Worm (Caenorhabditis elegans): ENCODE data around the gene R53.5.

The R53.5 gene

DNA sequence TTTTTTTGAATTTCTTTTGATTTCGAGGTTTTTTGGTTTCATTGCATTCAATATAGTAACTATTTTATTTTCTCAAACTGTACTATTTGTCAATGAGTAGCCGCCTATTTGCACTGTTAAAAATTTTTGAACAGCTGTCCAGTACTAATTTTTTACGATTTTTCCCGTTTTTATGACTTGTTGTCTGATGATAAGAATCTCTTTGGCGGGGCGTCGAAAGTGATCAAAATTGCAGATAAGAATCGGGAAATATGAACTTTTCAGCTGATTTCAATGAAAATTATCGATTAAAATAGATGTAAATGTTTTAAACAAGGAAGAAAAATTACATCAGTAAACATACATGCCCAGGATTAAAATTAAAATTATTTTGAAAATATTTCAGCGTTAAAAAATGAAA is 3.9 kb upstream of the R53.5 start:
- TF ChIP-seq hlh-1 (tag; optimal IDR thresholded peaks at IDR 0.05) = no peak
- no peak for TF ChIP-seq nhr-237 (tag; optimal IDR thresholded peaks at IDR 0.05)
- TF ChIP-seq elt-1 (tag; optimal IDR thresholded peaks at IDR 0.05; ENCODE audit: borderline replicate concordance, insufficient read depth) = peak; percentile 52

DNA sequence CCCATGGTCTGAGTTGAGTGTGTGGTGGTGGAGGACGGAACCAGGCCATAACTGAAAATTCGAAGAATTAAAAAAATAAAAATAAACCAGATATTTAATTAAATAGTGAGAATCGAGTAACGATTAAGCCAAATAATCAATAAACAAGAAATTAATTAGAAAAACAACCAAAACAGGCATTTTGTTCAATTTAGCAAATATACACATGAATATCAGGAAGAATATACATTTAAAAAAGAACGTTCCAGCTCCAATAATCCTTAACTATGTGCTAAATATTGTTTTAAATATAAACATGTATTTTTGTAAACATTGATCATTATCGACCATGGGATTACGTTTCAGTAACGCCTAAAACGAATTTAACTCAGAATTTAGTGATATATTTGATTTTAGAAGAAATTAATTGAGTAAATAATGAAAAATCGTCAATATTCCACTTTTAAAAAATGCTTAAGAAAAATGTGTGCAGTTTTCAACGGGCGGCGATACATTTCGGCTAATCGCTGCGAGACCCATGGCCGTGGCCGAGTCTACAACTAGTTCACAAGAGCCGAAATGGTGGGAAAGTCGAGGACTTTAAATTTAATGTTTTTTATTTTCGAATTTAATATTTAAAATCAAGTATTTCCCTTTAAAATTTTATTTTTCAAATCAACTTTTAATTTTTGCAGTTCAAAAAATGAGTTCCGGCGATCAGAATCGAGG is 2.1 kb downstream of the R53.5 start, which contains the start of the genes R53.4 and psf-1:
TSS of gene R53.4 (minus strand) at position 51 of the 708 bp plus-strand sequence.
TSS of gene psf-1 (plus strand) at position 675 of the 708 bp plus-strand sequence.
- no peak for TF ChIP-seq snpc-4 (tag; optimal IDR thresholded peaks at IDR 0.05)
- TF ChIP-seq nhr-28 (tag; optimal IDR thresholded peaks at IDR 0.05) = no peak
- TF ChIP-seq ceh-43 (GFP tag; optimal IDR thresholded peaks at IDR 0.05) = no peak
- no peak for TF ChIP-seq sptf-1 (tag; optimal IDR thresholded peaks at IDR 0.05)
- TF ChIP-seq lsy-2 (tag; optimal IDR thresholded peaks at IDR 0.05) = peak; percentile 71
- TF ChIP-seq mab-5 (tag; optimal IDR thresholded peaks at IDR 0.05) = no peak
- TF ChIP-seq M03D4.4 (tag; optimal IDR thresholded peaks at IDR 0.05) = no peak
- peak; percentile 81 for TF ChIP-seq mep-1 (tag; optimal IDR thresholded peaks at IDR 0.05)
- TF ChIP-seq ham-2 (GFP tag; optimal IDR thresholded peaks at IDR 0.05) = peak; percentile 58
- TF ChIP-seq lin-13 (tag; optimal IDR thresholded peaks at IDR 0.05) = no peak
- TF ChIP-seq ceh-83 (GFP tag; optimal IDR thresholded peaks at IDR 0.05) = no peak
- no peak for TF ChIP-seq elt-3 (tag; optimal IDR thresholded peaks at IDR 0.05)
- no peak for TF ChIP-seq tbx-8 (GFP tag; optimal IDR thresholded peaks at IDR 0.05)
- peak; percentile 0 for TF ChIP-seq ces-1 (GFP tag; optimal IDR thresholded peaks at IDR 0.05)
- TF ChIP-seq unc-39 (tag; optimal IDR thresholded peaks at IDR 0.05) = no peak
- TF ChIP-seq sem-2 (GFP tag; optimal IDR thresholded peaks at IDR 0.05) = no peak
- TF ChIP-seq bed-3 (GFP tag; optimal IDR thresholded peaks at IDR 0.05) = no peak
- no peak for TF ChIP-seq zip-8 (tag; optimal IDR thresholded peaks at IDR 0.05)
- TF ChIP-seq hlh-1 (tag; optimal IDR thresholded peaks at IDR 0.05) = peak; percentile 4
- peak; percentile 51 for TF ChIP-seq nhr-237 (tag; optimal IDR thresholded peaks at IDR 0.05)

DNA sequence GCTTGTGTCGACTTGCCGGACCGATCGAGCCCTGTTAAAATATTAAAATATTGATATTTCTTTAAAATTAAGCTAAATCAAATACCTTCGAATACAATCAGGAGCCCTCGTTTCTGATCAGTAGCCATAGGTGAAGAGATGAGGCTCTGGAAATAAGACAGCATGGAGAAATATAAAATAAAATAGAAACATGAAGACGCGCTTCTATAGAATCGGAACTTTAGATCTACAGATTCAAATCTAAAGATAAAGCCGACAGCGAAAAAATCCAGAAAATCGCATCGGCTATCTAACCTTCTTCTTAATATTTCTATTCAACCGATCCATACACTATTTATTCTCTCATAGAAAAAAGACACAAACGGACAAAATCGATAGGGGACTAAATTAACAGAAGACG is 3.3 kb downstream of the R53.5 start, which contains the start of gene dtmk-1:
TSS of gene dtmk-1 (minus strand) at position 146 of the 400 bp plus-strand sequence.
- no peak for TF ChIP-seq nhr-28 (tag; optimal IDR thresholded peaks at IDR 0.05)
- TF ChIP-seq blmp-1 (tag; optimal IDR thresholded peaks at IDR 0.05) = no peak
- no peak for TF ChIP-seq lsy-2 (tag; optimal IDR thresholded peaks at IDR 0.05)
- TF ChIP-seq elt-1 (tag; optimal IDR thresholded peaks at IDR 0.05; ENCODE audit: borderline replicate concordance, insufficient read depth) = peak; percentile 86

DNA sequence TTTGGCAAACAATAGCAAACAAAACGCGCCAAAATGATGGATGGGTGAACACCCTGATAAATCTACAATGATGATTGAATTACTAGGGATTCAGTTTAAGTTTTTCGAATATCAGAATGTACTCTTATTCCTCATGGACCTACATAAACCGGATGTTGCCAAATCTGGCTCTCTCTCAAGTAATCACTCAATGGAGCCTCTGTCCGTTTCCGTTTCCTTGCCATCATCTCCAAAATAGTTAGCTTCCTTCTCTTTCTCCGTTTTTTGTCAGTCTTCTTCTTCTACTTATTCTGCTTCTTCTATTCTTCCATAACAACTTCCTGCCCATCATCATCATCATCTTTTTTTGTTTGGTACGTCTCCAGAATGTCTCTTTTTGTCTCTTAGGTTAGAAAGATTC is 5.0 kb downstream of the R53.5 start:
- no peak for TF ChIP-seq nhr-76 (tag; optimal IDR thresholded peaks at IDR 0.05)
- TF ChIP-seq flh-1 (GFP tag; optimal IDR thresholded peaks at IDR 0.05) = no peak
- TF ChIP-seq cnd-1 (tag; optimal IDR thresholded peaks at IDR 0.05) = no peak
- no peak for TF ChIP-seq ztf-11 (tag; optimal IDR thresholded peaks at IDR 0.05)
- TF ChIP-seq snpc-4 (tag; optimal IDR thresholded peaks at IDR 0.05) = no peak
- no peak for TF ChIP-seq nhr-2 (tag; optimal IDR thresholded peaks at IDR 0.05)
- no peak for TF ChIP-seq sem-2 (GFP tag; optimal IDR thresholded peaks at IDR 0.05)
- no peak for TF ChIP-seq elt-3 (tag; optimal IDR thresholded peaks at IDR 0.05)
- no peak for TF ChIP-seq ceh-83 (GFP tag; optimal IDR thresholded peaks at IDR 0.05)
- TF ChIP-seq unc-62 (GFP tag; optimal IDR thresholded peaks at IDR 0.05) = no peak

DNA sequence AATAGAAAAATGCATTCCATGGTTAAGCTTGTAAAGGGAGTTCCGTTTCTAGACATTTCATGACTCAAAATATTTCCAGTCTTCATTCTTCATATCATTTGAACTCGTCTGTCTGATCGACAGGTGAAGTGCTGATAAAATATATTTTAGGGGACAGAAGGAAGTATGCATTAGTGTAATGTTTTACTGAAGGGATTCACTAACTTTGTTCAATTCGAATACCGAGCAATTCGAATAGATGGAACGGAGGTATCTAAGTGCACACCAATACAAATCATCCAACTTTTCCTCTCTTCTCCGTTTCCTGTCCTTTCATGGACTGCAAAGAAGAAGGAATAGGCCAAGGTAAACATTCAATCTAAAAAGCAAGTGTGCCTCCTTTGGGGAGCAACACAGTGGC is 6.5 kb downstream of the R53.5 start:
- TF ChIP-seq unc-39 (tag; optimal IDR thresholded peaks at IDR 0.05) (no peak), nhr-12 (tag; optimal IDR thresholded peaks at IDR 0.05) (no peak), mls-2 (tag; optimal IDR thresholded peaks at IDR 0.05) (no peak), elt-1 (tag; optimal IDR thresholded peaks at IDR 0.05; ENCODE audit: borderline replicate concordance, insufficient read depth) (no peak), blmp-1 (tag; optimal IDR thresholded peaks at IDR 0.05) (no peak), lin-13 (tag; optimal IDR thresholded peaks at IDR 0.05) (no peak), sptf-1 (tag; optimal IDR thresholded peaks at IDR 0.05) (no peak), hlh-1 (tag; optimal IDR thresholded peaks at IDR 0.05) (no peak), ham-2 (GFP tag; optimal IDR thresholded peaks at IDR 0.05) (no peak), nhr-237 (tag; optimal IDR thresholded peaks at IDR 0.05) (no peak), nhr-2 (tag; optimal IDR thresholded peaks at IDR 0.05) (no peak), elt-3 (tag; optimal IDR thresholded peaks at IDR 0.05) (no peak), mep-1 (tag; optimal IDR thresholded peaks at IDR 0.05) (no peak), nhr-28 (tag; optimal IDR thresholded peaks at IDR 0.05) (no peak), drap-1 (GFP tag; optimal IDR thresholded peaks at IDR 0.05) (no peak), M03D4.4 (tag; optimal IDR thresholded peaks at IDR 0.05) (no peak)

All from whole organism, mixed stage, embryonic.